Fruit fly (Drosophila melanogaster): Measurements from ENCODE around the gene CG7600.

DNA sequence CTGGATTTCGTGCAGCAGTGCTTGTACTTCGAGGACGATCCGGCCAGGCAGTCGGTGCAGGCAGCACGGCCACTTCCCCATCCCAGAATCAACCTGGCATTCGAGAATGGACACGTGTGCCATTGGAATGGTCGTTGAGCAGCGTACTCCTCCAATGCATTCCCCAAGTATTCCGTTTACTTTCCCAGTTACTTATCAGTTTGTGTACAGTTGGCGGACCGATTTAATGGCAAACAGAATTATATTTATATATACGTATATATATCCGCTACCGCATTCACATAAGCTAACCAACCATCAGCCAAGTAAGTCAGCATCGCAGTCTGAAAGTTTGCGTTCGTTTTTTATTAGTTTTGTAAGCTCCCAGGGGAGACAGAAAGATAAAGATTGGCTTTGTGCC, 3.1 kb downstream of the CG7600 start:
- TF ChIP-seq CHES-1-like (GFP tag; optimal IDR thresholded peaks at IDR 0.05) = no peak
- no peak for TF ChIP-seq Stat92E (GFP tag; optimal IDR thresholded peaks at IDR 0.05)
- TF ChIP-seq CG2116 (GFP tag; optimal IDR thresholded peaks at IDR 0.05) = no peak
- no peak for TF ChIP-seq CG1647 (GFP tag; optimal IDR thresholded peaks at IDR 0.05)
- TF ChIP-seq bsh (GFP tag; optimal IDR thresholded peaks at IDR 0.05) = no peak
- no peak for TF ChIP-seq CG11560 (tag; IDR thresholded peaks at IDR 0.05)
- TF ChIP-seq ab (GFP tag; optimal IDR thresholded peaks at IDR 0.05) = no peak
- TF ChIP-seq sr (GFP tag; IDR thresholded peaks at IDR 0.05) = no peak
- TF ChIP-seq Asciz (GFP tag; optimal IDR thresholded peaks at IDR 0.05) = no peak
- no peak for TF ChIP-seq CG15269 (tag; optimal IDR thresholded peaks at IDR 0.05)
- no peak for TF ChIP-seq CG16779 (GFP tag; IDR thresholded peaks at IDR 0.05)
- TF ChIP-seq Pdp1 (GFP tag; optimal IDR thresholded peaks at IDR 0.05) = no peak
- TF ChIP-seq ftz-f1 (GFP tag; optimal IDR thresholded peaks at IDR 0.05) = no peak
- TF ChIP-seq lov (optimal IDR thresholded peaks at IDR 0.05) = no peak
- no peak for TF ChIP-seq lov (GFP tag; IDR thresholded peaks at IDR 0.05)
